Fruit fly (Drosophila melanogaster) ovary, adult (tissue): ENCODE results near the gene Nrx-IV.

Source experiments
- CG17801 ChIP-seq: fragments of 200-800 bp; optimal IDR thresholded peaks from 2 replicates; lab custom pipeline; 2019; ENCODE audit warnings: missing biosample characterization, mild to moderate bottlenecking, missing genetic modification characterization, moderate library complexity; ENCODE audit not compliant: partially characterized antibody

The Nrx-IV gene

DNA sequence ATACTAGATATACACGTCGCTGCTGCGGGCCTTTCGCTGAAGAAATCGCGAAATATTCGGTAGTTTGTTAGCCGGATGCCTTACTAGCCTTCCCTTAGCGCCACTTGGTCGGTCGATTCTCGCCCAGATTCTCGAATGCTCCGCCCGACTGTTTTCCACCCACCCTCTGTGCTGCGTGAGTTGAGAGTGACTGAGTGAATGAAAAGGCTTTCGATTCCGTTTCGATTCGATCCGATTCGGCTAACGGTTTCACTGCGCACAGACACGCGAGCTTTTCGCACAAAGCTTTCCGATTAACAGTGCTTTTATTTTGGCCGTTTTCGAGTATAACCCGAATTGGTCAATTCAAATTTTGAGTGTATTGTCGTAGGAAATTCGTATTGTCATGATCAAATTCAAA, 57.4 kb downstream of the Nrx-IV start, which contains the start of gene Ak1:
TSS of gene Ak1 (minus strand) at position 347 of the 400 bp plus-strand sequence.
- no peak for TF ChIP-seq CG17801 (GFP tag; lab: Kevin White, UChicago)

DNA sequence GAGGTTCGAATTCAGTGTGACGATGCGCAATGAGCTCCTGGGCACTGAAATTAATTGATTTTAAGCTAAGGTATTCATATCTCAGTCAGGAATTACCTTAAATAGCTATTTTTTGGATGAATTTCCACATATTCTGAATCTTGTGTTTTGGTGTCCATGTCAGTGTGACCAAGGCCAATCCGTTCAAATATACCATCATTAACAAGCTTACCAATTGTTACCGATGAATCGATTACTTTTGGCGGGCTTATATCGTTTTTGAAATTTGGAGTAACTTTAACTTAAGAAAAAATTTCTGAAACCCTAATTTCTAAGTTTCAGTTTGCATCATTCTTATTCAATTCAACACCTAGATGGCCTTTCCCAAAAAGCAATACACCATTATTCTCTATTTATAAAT, 59.5 kb downstream of the Nrx-IV start, which contains the start of gene Tsen54:
TSS of gene Tsen54 (minus strand) at position 175 of the 400 bp plus-strand sequence.
- TF ChIP-seq CG17801 (GFP tag; lab: Kevin White, UChicago), result peak; percentile 12
